Worm (Caenorhabditis elegans): ENCODE data around the gene fbxb-88.
"Not testable (repeated sequence)": the region's sequence is repeated elsewhere in the genome, so short reads cannot be mapped to it uniquely, and the experiment has no call there.

The fbxb-88 gene

ce11 chrII:4827734-4828609 is at the start of gene fbxb-88, which contains the start of gene tbck-1:
fbxb-88 (minus strand) TSS chrII:4827884.
tbck-1 (plus strand) TSS chrII:4828559.
- no peak for TF ChIP-seq unc-62 (GFP tag; optimal IDR thresholded peaks at IDR 0.05)

DNA sequence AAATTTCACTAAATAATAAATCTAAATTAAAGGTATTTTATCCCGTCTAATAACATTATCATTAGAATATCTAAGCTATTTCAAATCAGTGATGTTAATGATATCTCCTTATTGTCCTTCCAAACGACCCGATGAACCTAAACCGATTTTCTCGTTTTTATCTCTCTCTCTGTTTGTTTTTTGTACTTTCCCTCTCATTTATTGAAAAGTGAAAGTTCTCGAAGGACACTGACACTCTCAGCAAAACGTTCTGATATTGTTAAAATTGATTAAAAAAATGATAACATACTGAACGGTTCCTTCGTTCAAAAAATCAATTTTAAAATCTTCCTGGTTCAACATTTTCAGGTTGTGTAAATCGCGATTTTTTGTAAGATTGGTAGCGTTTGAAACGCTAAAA is 48.4 kb upstream of the fbxb-88 start, which contains the start of gene F11G11.13:
TSS of gene F11G11.13 (minus strand) at position 89 of the 400 bp plus-strand sequence.
- no peak for TF ChIP-seq unc-62 (GFP tag; optimal IDR thresholded peaks at IDR 0.05)

DNA sequence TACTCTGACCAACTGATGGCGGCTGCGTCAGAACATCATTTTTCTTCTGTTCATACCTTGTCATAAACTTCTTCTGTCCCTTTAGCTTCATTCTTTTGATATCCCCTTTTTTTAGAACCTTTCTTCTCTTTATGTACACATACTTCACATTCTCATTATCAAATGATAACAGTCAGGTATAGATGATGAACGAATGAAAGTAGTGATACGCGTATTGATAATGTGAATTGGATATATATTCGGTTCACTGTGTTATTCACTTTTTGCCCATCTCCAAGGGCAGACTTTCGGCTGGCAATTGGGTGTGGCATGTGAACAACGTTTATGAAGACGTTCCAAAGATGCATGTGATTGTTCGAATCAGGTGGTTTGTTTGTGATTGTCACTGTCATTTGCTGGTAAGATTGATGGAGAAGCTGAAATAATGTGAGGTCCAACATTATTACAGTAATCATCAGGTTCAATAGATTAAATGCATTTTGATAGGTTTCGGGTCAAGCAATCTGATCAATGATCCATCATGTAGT is 46.7 kb upstream of the fbxb-88 start, which contains the start of gene F11G11.15:
TSS of gene F11G11.15 (plus strand) at position 511 of the 527 bp plus-strand sequence.
- TF ChIP-seq unc-62 (GFP tag; optimal IDR thresholded peaks at IDR 0.05) = no peak

ce11 chrII:4873029-4873428 is 45.3 kb upstream of the fbxb-88 start, which contains the start of gene col-73:
col-73 (minus strand) TSS chrII:4873129.
- TF ChIP-seq unc-62 (GFP tag; optimal IDR thresholded peaks at IDR 0.05) = no peak

- TF ChIP-seq unc-62 (GFP tag; optimal IDR thresholded peaks at IDR 0.05) = no peak
These were observed 44.1 kb upstream of the fbxb-88 start for ce11 chrII:4871834-4872233.

ce11 chrII:4870691-4871090 is 43.0 kb upstream of the fbxb-88 start, which contains the start of gene col-20:
col-20 (minus strand) TSS chrII:4870791.
- TF ChIP-seq unc-62 (GFP tag; optimal IDR thresholded peaks at IDR 0.05) = no peak

DNA sequence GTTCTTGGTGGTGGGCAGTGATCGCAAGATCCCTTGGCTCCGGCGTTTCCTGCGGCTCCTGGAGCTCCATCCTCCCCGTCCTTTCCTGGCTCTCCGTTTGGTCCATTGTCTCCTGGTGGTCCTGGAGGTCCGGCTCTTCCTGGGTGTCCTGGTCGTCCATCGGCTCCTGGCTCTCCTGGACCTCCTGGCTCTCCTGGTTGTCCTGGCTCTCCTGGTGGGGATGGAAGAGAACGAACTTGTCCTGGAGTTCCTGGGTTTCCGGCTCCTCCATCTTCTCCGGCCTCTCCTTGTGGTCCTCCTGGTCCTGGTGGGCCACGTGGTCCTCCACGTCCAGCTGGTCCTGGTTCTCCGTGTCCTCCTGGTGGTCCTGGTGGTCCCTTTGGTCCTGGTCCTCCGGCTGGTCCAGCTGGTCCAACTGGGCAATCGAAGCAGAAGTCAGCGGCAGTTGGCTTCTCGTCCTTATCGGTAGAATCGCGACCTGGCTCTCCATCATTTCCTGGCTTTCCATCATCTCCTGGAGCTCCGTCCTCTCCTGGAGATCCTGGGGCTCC is 42.2 kb upstream of the fbxb-88 start:
- TF ChIP-seq unc-62 (GFP tag; optimal IDR thresholded peaks at IDR 0.05) = no peak

DNA sequence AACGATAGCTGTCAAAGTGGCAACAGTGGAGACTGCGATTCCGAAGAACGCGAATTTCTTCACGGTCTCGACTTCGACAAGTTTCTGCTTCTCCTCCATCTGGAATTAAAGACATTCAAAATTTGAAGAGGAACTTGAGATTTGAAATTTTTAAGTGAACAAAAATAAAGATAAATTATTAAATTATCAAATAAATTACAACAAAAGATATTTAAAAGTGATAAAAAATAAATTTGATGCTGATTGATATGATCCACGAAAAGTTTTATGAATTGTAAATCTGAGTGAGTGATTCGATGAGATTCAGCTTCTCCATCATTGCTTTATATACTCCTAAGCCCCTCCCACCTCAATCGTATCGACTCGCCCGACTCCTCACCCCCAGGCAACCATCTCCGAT is 39.8 kb upstream of the fbxb-88 start, which contains the start of gene col-17:
TSS of gene col-17 (minus strand) at position 101 of the 400 bp plus-strand sequence.
- TF ChIP-seq unc-62 (GFP tag; optimal IDR thresholded peaks at IDR 0.05) = no peak

DNA sequence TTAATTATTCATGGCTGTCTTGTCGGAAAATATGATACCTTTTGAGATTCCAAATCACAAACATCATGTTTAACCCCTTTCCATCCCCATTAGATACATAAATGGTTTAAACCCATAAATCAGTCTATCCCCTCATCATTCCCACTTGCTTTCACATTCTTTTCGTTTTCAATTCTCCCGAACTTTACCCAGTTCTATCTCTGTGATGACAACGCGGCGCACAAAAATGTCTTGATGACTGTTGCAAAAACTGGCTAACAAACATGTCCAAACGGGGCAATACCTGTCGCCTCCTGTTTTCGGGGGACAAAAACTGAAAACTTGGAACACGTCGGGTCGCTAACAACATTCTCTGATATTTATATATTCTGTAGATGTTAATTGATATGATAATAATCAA is 38.4 kb upstream of the fbxb-88 start:
- TF ChIP-seq unc-62 (GFP tag; optimal IDR thresholded peaks at IDR 0.05) = no peak

ce11 chrII:4863357-4863756 is 35.7 kb upstream of the fbxb-88 start, which contains the start of the genes mpst-4 and F11G11.14:
mpst-4 (minus strand) TSS chrII:4863457.
F11G11.14 (plus strand) TSS chrII:4863681.
- TF ChIP-seq unc-62 (GFP tag; optimal IDR thresholded peaks at IDR 0.05) = no peak

- TF ChIP-seq unc-62 (GFP tag; optimal IDR thresholded peaks at IDR 0.05) = not testable (repeated sequence)
These were observed 32.6 kb upstream of the fbxb-88 start, which contains the start of the genes nspd-5 and F11G11.4 for ce11 chrII:4860260-4860659. nspd-5 (minus strand) TSS chrII:4860360. F11G11.4 (plus strand) TSS chrII:4860594.

DNA sequence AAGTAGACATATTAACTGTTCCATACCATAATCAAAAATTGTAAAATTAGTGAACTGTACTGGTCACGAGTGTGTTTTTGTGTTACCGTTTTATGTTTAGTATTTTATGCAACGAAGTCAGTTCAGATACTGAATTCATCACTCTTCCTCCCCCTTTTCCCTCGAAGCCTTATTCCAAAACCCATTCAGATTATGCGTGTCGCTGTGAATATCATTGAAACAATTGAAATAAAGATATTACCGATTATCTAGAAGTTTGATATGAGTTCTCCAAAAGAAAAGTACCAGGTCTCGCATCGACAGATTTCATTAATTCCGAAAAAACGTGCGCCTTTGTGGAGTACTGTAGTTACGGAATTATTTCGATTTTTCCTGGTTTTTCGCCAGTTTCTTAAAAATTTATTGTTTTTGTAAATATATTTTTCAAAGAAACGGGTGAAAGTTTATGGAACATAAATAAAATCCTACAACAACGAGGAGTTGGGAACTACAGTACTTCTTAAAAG is 31.3 kb upstream of the fbxb-88 start:
- no peak for TF ChIP-seq unc-62 (GFP tag; optimal IDR thresholded peaks at IDR 0.05)

- TF ChIP-seq unc-62 (GFP tag; optimal IDR thresholded peaks at IDR 0.05) = no peak
These were observed 30.2 kb upstream of the fbxb-88 start, which contains the start of gene F11G11.5 for ce11 chrII:4857873-4858364. F11G11.5 (plus strand) TSS chrII:4857923.

DNA sequence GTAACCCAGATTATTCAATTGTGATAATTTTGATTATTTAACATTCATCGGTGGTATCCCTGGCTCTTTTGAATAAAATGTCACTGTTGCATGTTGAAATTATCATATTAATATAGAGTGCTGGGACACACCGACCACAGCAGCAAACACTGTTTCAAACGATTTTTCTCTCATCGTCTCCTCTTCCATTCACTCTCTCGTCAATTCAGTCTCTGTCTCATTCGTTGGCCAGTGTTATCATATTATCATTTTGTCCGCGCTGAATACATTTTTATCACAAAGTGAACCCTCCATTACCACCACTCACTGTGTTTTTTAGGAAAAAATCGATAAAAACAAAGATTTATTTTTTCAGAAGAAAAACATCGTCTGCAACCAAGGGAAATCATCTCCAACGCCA is 29.4 kb upstream of the fbxb-88 start:
- TF ChIP-seq unc-62 (GFP tag; optimal IDR thresholded peaks at IDR 0.05) = no peak

ce11 chrII:4856113-4856512 is 28.4 kb upstream of the fbxb-88 start:
- TF ChIP-seq unc-62 (GFP tag; optimal IDR thresholded peaks at IDR 0.05) = no peak

ce11 chrII:4855489-4855888 is 27.8 kb upstream of the fbxb-88 start:
- no peak for TF ChIP-seq unc-62 (GFP tag; optimal IDR thresholded peaks at IDR 0.05)
